Fruit fly (Drosophila melanogaster) whole organism, wandering third instar larva: ENCODE measurements around the gene CG12170.

Experiments used
- Abd-B ChIP-seq: fragments of >200 bp; optimal IDR thresholded peaks from 2 replicates; lab custom pipeline; 2017; ENCODE audit warnings: missing biosample characterization, missing genetic modification characterization
- Hr78 ChIP-seq: fragments of >200 bp; optimal IDR thresholded peaks from 2 replicates; lab custom pipeline; 2017; ENCODE audit warnings: missing biosample characterization, missing genetic modification characterization
- Mio ChIP-seq: sonication (Bioruptor generic); optimal IDR thresholded peaks from 2 replicates; lab custom pipeline; 2016; ENCODE audit warnings: missing biosample characterization, missing genetic modification characterization
- Vsx2 ChIP-seq: fragments of 200-300, 225-300 bp; sonication (Bioruptor generic); optimal IDR thresholded peaks from 2 replicates; lab custom pipeline; 2018; ENCODE audit warnings: missing biosample characterization, missing genetic modification characterization; ENCODE audit not compliant: partially characterized antibody
- br ChIP-seq: fragments of 200-800 bp; sonication (Bioruptor generic); optimal IDR thresholded peaks from 2 replicates; lab custom pipeline; 2016; ENCODE audit warnings: missing biosample characterization, missing genetic modification characterization
- pan ChIP-seq: fragments of >200 bp; optimal IDR thresholded peaks from 2 replicates; lab custom pipeline; 2017
- psq ChIP-seq: fragments of 200-800 bp; sonication (Bioruptor generic); optimal IDR thresholded peaks from 3 replicates; lab custom pipeline; 2017; ENCODE audit warnings: missing biosample characterization, mild to moderate bottlenecking, missing genetic modification characterization, moderate library complexity
- usp ChIP-seq: fragments of >200 bp; optimal IDR thresholded peaks from 2 replicates; lab custom pipeline; 2017; ENCODE audit warnings: missing biosample characterization, missing genetic modification characterization

DNA sequence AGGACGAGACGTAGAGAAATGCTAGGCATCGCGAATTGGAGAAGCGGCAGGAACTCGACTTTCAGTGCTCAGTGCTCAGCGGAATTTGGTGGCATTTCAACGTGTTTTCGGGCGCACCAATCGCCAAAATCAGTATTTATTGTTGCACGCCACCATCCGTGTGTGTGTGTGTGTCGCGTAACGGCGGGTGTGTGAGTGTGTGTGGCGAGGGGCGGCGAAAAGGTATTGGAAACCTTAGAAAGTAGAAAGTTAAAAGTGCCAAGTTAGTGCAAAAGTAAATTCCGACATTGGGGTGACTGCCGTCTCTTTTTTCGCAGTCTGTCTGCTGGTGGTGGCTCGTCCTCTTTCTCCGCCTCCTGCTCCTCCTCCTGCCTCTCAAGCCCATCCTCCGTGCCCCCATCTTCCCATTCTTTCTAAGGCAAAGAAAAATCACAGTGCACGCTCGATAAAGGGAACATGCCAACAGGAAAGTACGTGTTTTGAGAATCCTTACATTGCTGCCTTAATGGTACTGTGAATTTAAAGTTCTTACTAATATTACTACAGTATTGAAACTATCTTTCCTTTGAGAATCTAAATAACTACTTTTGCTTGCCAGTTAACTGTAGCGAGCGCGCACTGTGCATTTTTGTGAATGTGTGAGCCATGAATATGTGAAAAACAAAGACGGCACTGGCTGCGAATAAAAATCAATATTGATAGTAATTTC, 49.2 kb downstream of the CG12170 start:
- TF ChIP-seq psq = no peak
- TF ChIP-seq Abd-B (GFP tag; lab: Kevin White, UChicago) = no peak
- peak; percentile 40 for TF ChIP-seq br
- TF ChIP-seq Hr78 = no peak
- TF ChIP-seq usp (GFP tag; lab: Kevin White, UChicago) = no peak
- TF ChIP-seq Mio (GFP tag; lab: Kevin White, UChicago) = no peak
- no peak for TF ChIP-seq pan (lab: Kevin White, UChicago)
- TF ChIP-seq Vsx2 (GFP tag; lab: Kevin White, UChicago) = no peak
